Fruit fly (Drosophila melanogaster) whole organism, embryonic: Measurements from ENCODE around the gene CG32032.

ENCODE experiments used
- Abd-B ChIP-seq: fragments of 200-800 bp; sonication (Bioruptor generic); optimal IDR thresholded peaks from 2 replicates; lab custom pipeline; 2018; ENCODE audit warnings: missing biosample characterization, mild to moderate bottlenecking, missing genetic modification characterization, moderate library complexity
- Atf-2 ChIP-seq: fragments of 200-800 bp; sonication (Bioruptor generic); optimal IDR thresholded peaks from 2 replicates; lab custom pipeline; 2016; ENCODE audit warnings: missing biosample characterization, missing genetic modification characterization
- CG10366 ChIP-seq: fragments of 200-800 bp; sonication (Bioruptor generic); IDR thresholded peaks from 2 replicates; pipeline ENCODE4 v1.3.6; 2022; ENCODE audit warnings: missing biosample characterization, missing genetic modification characterization
- CG11398 ChIP-seq: fragments of 200-800 bp; sonication (Bioruptor generic); optimal IDR thresholded peaks from 2 replicates; lab custom pipeline; 2016; ENCODE audit warnings: missing biosample characterization, missing genetic modification characterization
- CG11560 ChIP-seq: fragments of 200-800 bp; sonication (Bioruptor generic); IDR thresholded peaks from 3 replicates; pipeline ENCODE4 v1.3.6; 2022; ENCODE audit warnings: missing biosample characterization, missing genetic modification characterization
- CG12744 ChIP-seq: fragments of 200-800 bp; sonication (Bioruptor generic); optimal IDR thresholded peaks from 2 replicates; lab custom pipeline; 2016; ENCODE audit warnings: missing biosample characterization, missing genetic modification characterization
- CG14014 ChIP-seq: fragments of 200-800 bp; sonication (Bioruptor generic); IDR thresholded peaks from 2 replicates; pipeline ENCODE4 v1.3.6; 2022; ENCODE audit warnings: missing biosample characterization, missing genetic modification characterization
- CG16779 ChIP-seq: fragments of 200-800 bp; sonication (Bioruptor generic); IDR thresholded peaks from 2 replicates; pipeline ENCODE4 v1.3.6; 2022; ENCODE audit warnings: missing biosample characterization, missing genetic modification characterization
- CG17328 ChIP-seq: fragments of 200-800 bp; sonication (Bioruptor generic); IDR thresholded peaks from 2 replicates; pipeline ENCODE4 v1.3.6; 2022; ENCODE audit warnings: missing biosample characterization, missing genetic modification characterization
- CG17359 ChIP-seq: fragments of 200-800 bp; sonication (Bioruptor generic); optimal IDR thresholded peaks from 3 replicates; lab custom pipeline; 2018; ENCODE audit warnings: missing biosample characterization, mild to moderate bottlenecking, missing genetic modification characterization, moderate library complexity
- CG3065 ChIP-seq: fragments of 200-800 bp; sonication (Bioruptor generic); optimal IDR thresholded peaks from 2 replicates; lab custom pipeline; 2016; ENCODE audit warnings: missing biosample characterization, missing genetic modification characterization
- CG3163 ChIP-seq: fragments of 200-800 bp; sonication (Bioruptor generic); optimal IDR thresholded peaks from 3 replicates; lab custom pipeline; 2016; ENCODE audit warnings: missing biosample characterization, missing genetic modification characterization
- CG32772 ChIP-seq: fragments of 200-800 bp; sonication (Bioruptor generic); IDR thresholded peaks from 2 replicates; pipeline ENCODE4 v1.3.6; 2022; ENCODE audit warnings: missing biosample characterization, missing genetic modification characterization
- CG4617 ChIP-seq: fragments of 200-800 bp; sonication (Bioruptor generic); optimal IDR thresholded peaks from 3 replicates; lab custom pipeline; 2016; ENCODE audit warnings: missing biosample characterization, missing genetic modification characterization, borderline replicate concordance
- CG6175 ChIP-seq: fragments of 200-800 bp; sonication (Bioruptor generic); IDR thresholded peaks from 3 replicates; pipeline ENCODE4 v1.3.6; 2022; ENCODE audit warnings: missing biosample characterization, missing genetic modification characterization
- CG6689 ChIP-seq: fragments of 200-800 bp; sonication (Bioruptor generic); IDR thresholded peaks from 2 replicates; pipeline ENCODE4 v1.3.6; 2022; ENCODE audit warnings: missing biosample characterization, missing genetic modification characterization
- CG6765 ChIP-seq: fragments of 200-800 bp; sonication (Bioruptor generic); optimal IDR thresholded peaks from 3 replicates; lab custom pipeline; 2017; ENCODE audit warnings: missing biosample characterization, mild to moderate bottlenecking, missing genetic modification characterization
- CG7271 ChIP-seq: fragments of 200-800 bp; sonication (Bioruptor generic); optimal IDR thresholded peaks from 2 replicates; lab custom pipeline; 2018; ENCODE audit warnings: missing biosample characterization, mild to moderate bottlenecking, missing genetic modification characterization, moderate library complexity
- CG8765 ChIP-seq: fragments of 200-800 bp; sonication (Bioruptor generic); IDR thresholded peaks from 2 replicates; pipeline ENCODE4 v1.3.6; 2022; ENCODE audit warnings: missing biosample characterization, missing genetic modification characterization
- CrebB ChIP-seq: fragments of 200-800 bp; sonication (Bioruptor generic); optimal IDR thresholded peaks from 3 replicates; lab custom pipeline; 2018; ENCODE audit warnings: missing biosample characterization, mild to moderate bottlenecking, missing genetic modification characterization
- D19B ChIP-seq: fragments of 200-800 bp; sonication (Bioruptor generic); optimal IDR thresholded peaks from 2 replicates; lab custom pipeline; 2017; ENCODE audit warnings: missing biosample characterization, mild to moderate bottlenecking, missing genetic modification characterization
- Dfd ChIP-seq, 2 experiments: fragments of >200 bp; optimal IDR thresholded peaks; 2 replicates each; lab custom pipeline; 2017; ENCODE audit warnings: missing biosample characterization in 2 of 2, missing genetic modification characterization in 2 of 2
- Doc3 ChIP-seq: fragments of 200-800 bp; sonication (Bioruptor generic); IDR thresholded peaks from 3 replicates; pipeline ENCODE4 v1.3.6; 2022; ENCODE audit warnings: missing biosample characterization, missing genetic modification characterization; ENCODE audit not compliant: partially characterized antibody
- E2f1 ChIP-seq: fragments of 200-800 bp; sonication (Bioruptor generic); IDR thresholded peaks from 2 replicates; pipeline ENCODE4 v1.3.6; 2022; ENCODE audit warnings: missing biosample characterization, missing genetic modification characterization
- Elba2 ChIP-seq: fragments of 200-800 bp; sonication (Bioruptor generic); optimal IDR thresholded peaks from 3 replicates; lab custom pipeline; 2016; ENCODE audit warnings: missing biosample characterization, missing genetic modification characterization
- HLH3B ChIP-seq: fragments of 200-800 bp; sonication (Bioruptor generic); IDR thresholded peaks from 2 replicates; pipeline ENCODE4 v1.3.6; 2022; ENCODE audit warnings: missing biosample characterization, missing genetic modification characterization
- HLH54F ChIP-seq: fragments of 200-800 bp; sonication (Bioruptor generic); optimal IDR thresholded peaks from 3 replicates; lab custom pipeline; 2016; ENCODE audit warnings: missing biosample characterization, missing genetic modification characterization
- Hr3 ChIP-seq: fragments of 200-800 bp; sonication (Bioruptor generic); optimal IDR thresholded peaks from 3 replicates; lab custom pipeline; 2016; ENCODE audit warnings: missing biosample characterization, missing genetic modification characterization
- Jarid2 ChIP-seq: fragments of 200-800 bp; sonication (Bioruptor generic); optimal IDR thresholded peaks from 3 replicates; lab custom pipeline; 2017; ENCODE audit warnings: mild to moderate bottlenecking, missing biosample characterization, missing genetic modification reagents, missing genetic modification characterization
- Lim3 ChIP-seq: fragments of 200-800 bp; sonication (Bioruptor generic); IDR thresholded peaks from 2 replicates; pipeline ENCODE4 v1.3.6; 2022; ENCODE audit warnings: missing biosample characterization, missing genetic modification characterization
- NC2α ChIP-seq: fragments of 200-800 bp; sonication (Bioruptor generic); optimal IDR thresholded peaks from 2 replicates; lab custom pipeline; 2016; ENCODE audit warnings: missing biosample characterization, missing genetic modification characterization
- Rx ChIP-seq: fragments of 200-800 bp; sonication (Bioruptor generic); IDR thresholded peaks from 2 replicates; pipeline ENCODE4 v1.3.6; 2022; ENCODE audit warnings: missing biosample characterization, missing genetic modification characterization
- Sin3A ChIP-seq: fragments of >200 bp; optimal IDR thresholded peaks from 2 replicates; lab custom pipeline; 2018
- cad ChIP-seq: fragments of >200 bp; optimal IDR thresholded peaks from 2 replicates; lab custom pipeline; 2017; ENCODE audit warnings: missing biosample characterization, missing genetic modification characterization
- chif ChIP-seq, 2 experiments: fragments of 200-800 bp; sonication (Bioruptor generic); optimal IDR thresholded peaks; 3 replicates each; lab custom pipeline; 2016; ENCODE audit warnings: missing biosample characterization in 2 of 2, missing genetic modification characterization in 2 of 2
- crc ChIP-seq: fragments of 200-800 bp; sonication (Bioruptor generic); optimal IDR thresholded peaks from 2 replicates; lab custom pipeline; 2016; ENCODE audit warnings: missing biosample characterization, missing genetic modification characterization
- crol ChIP-seq: fragments of 200-800 bp; sonication (Bioruptor generic); IDR thresholded peaks from 2 replicates; pipeline ENCODE4 v1.3.6; 2022; ENCODE audit warnings: missing biosample characterization, missing genetic modification characterization
- da ChIP-seq: fragments of 200-800 bp; sonication (Bioruptor generic); optimal IDR thresholded peaks from 2 replicates; lab custom pipeline; 2016; ENCODE audit warnings: missing biosample characterization, missing genetic modification characterization
- danr ChIP-seq: fragments of 200-800 bp; sonication (Bioruptor generic); IDR thresholded peaks from 2 replicates; pipeline ENCODE4 v1.3.6; 2022; ENCODE audit warnings: missing biosample characterization, missing genetic modification characterization
- dimm ChIP-seq: fragments of 200-800 bp; sonication (Bioruptor generic); IDR thresholded peaks from 2 replicates; pipeline ENCODE4 v1.3.6; 2022; ENCODE audit warnings: missing biosample characterization, missing genetic modification characterization
- dmrt99B ChIP-seq: fragments of 200-800 bp; sonication (Bioruptor generic); optimal IDR thresholded peaks from 2 replicates; lab custom pipeline; 2018; ENCODE audit warnings: missing biosample characterization, mild to moderate bottlenecking, missing genetic modification characterization, moderate library complexity
- fd96Cb ChIP-seq: fragments of 200-800 bp; sonication (Bioruptor generic); optimal IDR thresholded peaks from 2 replicates; lab custom pipeline; 2018; ENCODE audit warnings: missing biosample characterization, mild to moderate bottlenecking, missing genetic modification characterization, moderate library complexity
- gce ChIP-seq: fragments of 200-800 bp; sonication (Bioruptor generic); IDR thresholded peaks from 3 replicates; pipeline ENCODE4 v1.3.6; 2022; ENCODE audit warnings: missing biosample characterization, missing genetic modification characterization
- ind ChIP-seq: fragments of 200-800 bp; sonication (Bioruptor generic); optimal IDR thresholded peaks from 3 replicates; lab custom pipeline; 2016; ENCODE audit warnings: missing biosample characterization, missing genetic modification characterization
- lilli ChIP-seq: fragments of 200-800 bp; sonication (Bioruptor generic); optimal IDR thresholded peaks from 3 replicates; lab custom pipeline; 2016; ENCODE audit warnings: missing biosample characterization, missing genetic modification characterization
- nau ChIP-seq: fragments of 200-800 bp; sonication (Bioruptor generic); optimal IDR thresholded peaks from 3 replicates; lab custom pipeline; 2017; ENCODE audit warnings: missing biosample characterization, mild to moderate bottlenecking, missing genetic modification characterization, missing genetic modification reagents
- p53 ChIP-seq: fragments of 200-800 bp; sonication (Bioruptor generic); optimal IDR thresholded peaks from 2 replicates; lab custom pipeline; 2016; ENCODE audit warnings: missing biosample characterization, missing genetic modification characterization
- pzg ChIP-seq: fragments of 200-800 bp; sonication (Bioruptor generic); optimal IDR thresholded peaks from 3 replicates; lab custom pipeline; 2018; ENCODE audit warnings: missing biosample characterization, mild to moderate bottlenecking, missing genetic modification characterization, moderate library complexity
- sd ChIP-seq: fragments of 200-800 bp; sonication (Bioruptor generic); optimal IDR thresholded peaks from 3 replicates; lab custom pipeline; 2018; ENCODE audit warnings: missing biosample characterization, mild to moderate bottlenecking, missing genetic modification characterization, moderate library complexity
- vfl ChIP-seq: fragments of 200-800 bp; sonication (Bioruptor generic); optimal IDR thresholded peaks from 2 replicates; lab custom pipeline; 2016; ENCODE audit warnings: missing biosample characterization, missing genetic modification characterization
- z ChIP-seq: fragments of 200-800 bp; sonication (Bioruptor generic); IDR thresholded peaks from 3 replicates; pipeline ENCODE4 v1.3.6; 2022; ENCODE audit warnings: missing biosample characterization, missing genetic modification characterization

Gene CG32032

DNA sequence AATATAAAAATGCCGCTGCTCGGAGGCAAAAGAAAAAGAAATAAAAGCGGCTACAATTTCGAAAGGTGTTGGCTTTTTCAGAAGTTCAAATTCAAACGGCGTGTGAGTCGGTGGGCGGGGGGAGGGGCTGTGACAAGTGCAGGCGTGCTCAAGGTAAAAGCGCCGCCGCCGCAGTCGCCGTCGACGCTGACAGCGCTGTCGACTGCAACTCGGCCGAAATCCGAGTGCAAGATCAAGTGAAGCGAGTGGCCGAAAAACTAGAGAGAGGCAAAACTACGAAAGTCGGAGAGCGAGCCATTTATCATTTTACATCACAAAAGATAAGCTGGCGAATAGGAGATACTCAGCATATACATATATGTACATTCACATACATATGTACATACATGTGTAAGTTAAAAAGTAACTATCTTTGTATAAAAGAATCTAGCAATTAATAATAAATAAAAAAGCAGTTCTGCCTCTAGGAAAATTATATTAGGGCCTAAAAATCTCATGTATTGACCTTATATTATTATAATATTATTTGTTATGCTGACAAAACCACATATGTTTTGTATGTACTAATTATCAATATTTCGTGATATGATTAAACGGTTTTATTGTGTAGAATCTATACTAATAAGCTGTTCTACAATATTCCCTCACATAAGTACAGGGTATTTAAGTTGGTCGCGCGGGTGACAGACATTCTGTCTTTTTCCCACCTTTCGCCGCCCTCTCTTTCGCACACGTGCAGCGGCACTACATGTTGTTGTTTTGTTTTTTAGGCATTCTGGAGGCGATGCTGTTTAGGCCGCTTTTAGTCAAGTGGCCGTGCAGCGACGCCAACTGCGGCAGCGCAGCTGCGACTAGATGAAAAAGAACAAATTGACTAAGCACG, 36.1 kb downstream of the CG32032 start:
- no peak for TF ChIP-seq danr (GFP tag; lab: Robert Waterston, UW)
- TF ChIP-seq vfl (GFP tag; lab: Kevin White, UChicago): no peak
- TF ChIP-seq dimm (GFP tag; lab: Robert Waterston, UW): no peak
- TF ChIP-seq Atf-2: no peak
- TF ChIP-seq z (GFP tag; lab: Robert Waterston, UW): peak; percentile 84
- TF ChIP-seq crc (GFP tag; lab: Kevin White, UChicago): no peak
- TF ChIP-seq Doc3: no peak
- no peak for TF ChIP-seq cad (GFP tag; lab: Kevin White, UChicago)
- no peak for TF ChIP-seq CG11560 (tag; lab: Robert Waterston, UW)
- no peak for TF ChIP-seq Lim3 (GFP tag; lab: Robert Waterston, UW)
- peak; percentile 58 for TF ChIP-seq nau (GFP tag; lab: Kevin White, UChicago)
- 0 out of 2 replicates have a peak, but pooled peaks have one; percentile 30 for TF ChIP-seq CG6689
- TF ChIP-seq CG17359 (tag; lab: Kevin White, UChicago): peak; percentile 59
- peak; percentile 23; the same call in 1 of the 2 replicates for TF ChIP-seq E2f1 (GFP tag; lab: Robert Waterston, UW)
- TF ChIP-seq Abd-B (GFP tag; lab: Kevin White, UChicago): no peak
- TF ChIP-seq CG16779 (GFP tag; lab: Robert Waterston, UW): no peak
- no peak for TF ChIP-seq gce (GFP tag; lab: Robert Waterston, UW)
- TF ChIP-seq CG10366 (GFP tag; lab: Robert Waterston, UW): no peak
- TF ChIP-seq D19B (GFP tag; lab: Kevin White, UChicago): peak; percentile 96
- TF ChIP-seq Sin3A (lab: Kevin White, UChicago): no peak
- 0 out of 2 replicates have a peak, but pooled peaks have one; percentile 7 for TF ChIP-seq CG32772 (GFP tag; lab: Robert Waterston, UW)
- TF ChIP-seq Elba2: no peak
- TF ChIP-seq dmrt99B: peak; percentile 76
- TF ChIP-seq ind: peak; percentile 48
- TF ChIP-seq HLH3B (GFP tag; lab: Robert Waterston, UW): peak; percentile 44; the same call in 1 of the 2 replicates
- no peak for TF ChIP-seq CG12744 (GFP tag; lab: Kevin White, UChicago)
- peak; percentile 16 for TF ChIP-seq sd
- TF ChIP-seq CrebB: no peak
- peak; percentile 71 for TF ChIP-seq Hr3 (GFP tag; lab: Kevin White, UChicago)
- TF ChIP-seq CG8765 (GFP tag; lab: Robert Waterston, UW): no peak
- peak; percentile 6 for TF ChIP-seq CG11398 (GFP tag; lab: Kevin White, UChicago)
- TF ChIP-seq fd96Cb: peak; percentile 82
- no peak for TF ChIP-seq CG14014 (GFP tag; lab: Robert Waterston, UW)
- TF ChIP-seq pzg (GFP tag; lab: Kevin White, UChicago): no peak
- TF ChIP-seq lilli (GFP tag; lab: Kevin White, UChicago): peak; percentile 27
- TF ChIP-seq CG17328 (GFP tag; lab: Robert Waterston, UW): no peak; the same call in 1 of the 2 replicates
- no peak for TF ChIP-seq CG3163 (GFP tag; lab: Kevin White, UChicago)
- no peak for TF ChIP-seq CG7271
- TF ChIP-seq NC2α (GFP tag; lab: Kevin White, UChicago): no peak
- no peak for TF ChIP-seq da (GFP tag; lab: Kevin White, UChicago)
- peak; percentile 83 for TF ChIP-seq crol (GFP tag; lab: Robert Waterston, UW)
- no peak for TF ChIP-seq Jarid2 (GFP tag; lab: Kevin White, UChicago)
- no peak for TF ChIP-seq Dfd (GFP tag; optimal IDR thresholded peaks at IDR 0.05; lab: Kevin White, UChicago)
- peak; percentile 23 for TF ChIP-seq CG4617 (GFP tag; lab: Kevin White, UChicago)
- no peak for TF ChIP-seq HLH54F (GFP tag; lab: Kevin White, UChicago)
- TF ChIP-seq Rx: no peak
- TF ChIP-seq CG6765 (GFP tag; lab: Kevin White, UChicago): no peak
- no peak for TF ChIP-seq CG6175 (GFP tag; lab: Robert Waterston, UW)
- TF ChIP-seq CG3065 (GFP tag; lab: Kevin White, UChicago): peak; percentile 44
- TF ChIP-seq chif (GFP tag; optimal IDR thresholded peaks at IDR 0.05; lab: Kevin White, UChicago): peak in 1 of 2 experiments; percentile 8
- no peak for TF ChIP-seq p53
